Fruit fly (Drosophila melanogaster) whole organism, embryonic: Measurements from ENCODE around the gene CG44000.

Experiments
- ATbp ChIP-seq: fragments of 200-800 bp; sonication (Bioruptor generic); optimal IDR thresholded peaks from 2 replicates; lab custom pipeline; 2017; ENCODE audit warnings: missing biosample characterization, mild to moderate bottlenecking, missing genetic modification characterization, missing genetic modification reagents
- Awh ChIP-seq: fragments of 200-800 bp; sonication (Bioruptor generic); IDR thresholded peaks from 2 replicates; pipeline ENCODE4, ENCODE4 v1.3.6; 2022; ENCODE audit warnings: missing biosample characterization, missing genetic modification characterization
- C15 ChIP-seq: fragments of 200-800 bp; sonication (Bioruptor generic); IDR thresholded peaks from 3 replicates; pipeline ENCODE4 v1.3.6; 2022; ENCODE audit warnings: missing biosample characterization, missing genetic modification characterization
- CG10209 ChIP-seq: fragments of 200-800 bp; sonication (Bioruptor generic); optimal IDR thresholded peaks from 3 replicates; lab custom pipeline; 2017; ENCODE audit warnings: missing biosample characterization, mild to moderate bottlenecking, missing genetic modification characterization, missing genetic modification reagents
- CG10366 ChIP-seq: fragments of 200-800 bp; sonication (Bioruptor generic); IDR thresholded peaks from 2 replicates; pipeline ENCODE4 v1.3.6; 2022; ENCODE audit warnings: missing biosample characterization, missing genetic modification characterization
- CG11085 ChIP-seq: fragments of 200-800 bp; sonication (Bioruptor generic); IDR thresholded peaks from 2 replicates; pipeline ENCODE4 v1.3.6; 2022; ENCODE audit warnings: missing biosample characterization, missing genetic modification characterization
- CG11093 ChIP-seq: fragments of 200-800 bp; sonication (Bioruptor generic); IDR thresholded peaks from 3 replicates; pipeline ENCODE4 v1.3.6; 2022; ENCODE audit warnings: missing biosample characterization, missing genetic modification characterization
- CG13287 ChIP-seq: fragments of 200-800 bp; sonication (Bioruptor generic); IDR thresholded peaks from 2 replicates; pipeline ENCODE4 v1.3.6; 2022; ENCODE audit warnings: missing biosample characterization, missing genetic modification characterization; ENCODE audit not compliant: partially characterized antibody
- CG13624 ChIP-seq: fragments of 200-800 bp; sonication (Bioruptor generic); optimal IDR thresholded peaks from 2 replicates; lab custom pipeline; 2016; ENCODE audit warnings: missing biosample characterization, missing genetic modification characterization
- CG14014 ChIP-seq: fragments of 200-800 bp; sonication (Bioruptor generic); IDR thresholded peaks from 2 replicates; pipeline ENCODE4 v1.3.6; 2022; ENCODE audit warnings: missing biosample characterization, missing genetic modification characterization
- CG15479 ChIP-seq: fragments of 200-800 bp; sonication (Bioruptor generic); optimal IDR thresholded peaks from 3 replicates; lab custom pipeline; 2019; ENCODE audit warnings: missing biosample characterization, mild to moderate bottlenecking, missing genetic modification characterization, moderate library complexity
- CG16813 ChIP-seq: fragments of 200-800 bp; sonication (Bioruptor generic); IDR thresholded peaks from 3 replicates; pipeline ENCODE4 v1.3.6; 2022; ENCODE audit warnings: missing biosample characterization, missing genetic modification characterization; ENCODE audit not compliant: partially characterized antibody
- CG18764 ChIP-seq: fragments of 200-800 bp; sonication (Bioruptor generic); optimal IDR thresholded peaks from 3 replicates; lab custom pipeline; 2016; ENCODE audit warnings: missing biosample characterization, missing genetic modification characterization
- CG30403 ChIP-seq: fragments of 200-800 bp; sonication (Bioruptor generic); optimal IDR thresholded peaks from 3 replicates; lab custom pipeline; 2016; ENCODE audit warnings: missing biosample characterization, missing genetic modification characterization
- CG32532 ChIP-seq: fragments of 200-800 bp; sonication (Bioruptor generic); IDR thresholded peaks from 2 replicates; pipeline ENCODE4 v1.3.6; 2022; ENCODE audit warnings: missing biosample characterization, missing genetic modification characterization
- CG34376 ChIP-seq: fragments of 200-800 bp; sonication (Bioruptor generic); optimal IDR thresholded peaks from 2 replicates; lab custom pipeline; 2018; ENCODE audit warnings: missing biosample characterization, mild to moderate bottlenecking, missing genetic modification characterization
- CG4282 ChIP-seq: fragments of 200-800 bp; sonication (Bioruptor generic); optimal IDR thresholded peaks from 2 replicates; lab custom pipeline; 2016; ENCODE audit warnings: missing biosample characterization, missing genetic modification characterization
- CG8478 ChIP-seq: fragments of >200 bp; optimal IDR thresholded peaks from 2 replicates; lab custom pipeline; 2018
- CG9609 ChIP-seq: fragments of 200-800 bp; sonication (Bioruptor generic); optimal IDR thresholded peaks from 3 replicates; lab custom pipeline; 2016; ENCODE audit warnings: missing biosample characterization, missing genetic modification characterization
- CG9876 ChIP-seq: fragments of 200-800 bp; sonication (Bioruptor generic); optimal IDR thresholded peaks from 2 replicates; lab custom pipeline; 2016; ENCODE audit warnings: missing biosample characterization, missing genetic modification characterization
- CTCF ChIP-seq: fragments of 200-800 bp; sonication (Bioruptor generic); optimal IDR thresholded peaks from 2 replicates; lab custom pipeline; 2017; ENCODE audit warnings: missing biosample characterization, mild to moderate bottlenecking, missing genetic modification characterization, moderate library complexity
- Dek ChIP-seq: fragments of 200-800 bp; sonication (Bioruptor generic); optimal IDR thresholded peaks from 3 replicates; lab custom pipeline; 2019; ENCODE audit warnings: missing biosample characterization, mild to moderate bottlenecking, missing genetic modification characterization, moderate library complexity
- Drgx ChIP-seq: fragments of 200-800 bp; sonication (Bioruptor generic); IDR thresholded peaks from 2 replicates; pipeline ENCODE4 v1.3.6; 2022; ENCODE audit warnings: missing biosample characterization, missing genetic modification characterization
- Ets65A ChIP-seq: fragments of 200-800 bp; sonication (Bioruptor generic); peaks from one replicate; lab custom pipeline; 2016; ENCODE audit warnings: missing biosample characterization, missing genetic modification characterization
- Gsc ChIP-seq: fragments of 200-800 bp; sonication (Bioruptor generic); IDR thresholded peaks from 2 replicates; pipeline ENCODE4 v1.3.6; 2022; ENCODE audit warnings: missing biosample characterization, missing genetic modification characterization
- HLH4C ChIP-seq: fragments of 200-800 bp; sonication (Bioruptor generic); IDR thresholded peaks from 3 replicates; pipeline ENCODE4 v1.3.6; 2022; ENCODE audit warnings: missing biosample characterization, missing genetic modification characterization; ENCODE audit not compliant: partially characterized antibody
- Jarid2 ChIP-seq: fragments of 200-800 bp; sonication (Bioruptor generic); optimal IDR thresholded peaks from 3 replicates; lab custom pipeline; 2017; ENCODE audit warnings: mild to moderate bottlenecking, missing biosample characterization, missing genetic modification reagents, missing genetic modification characterization
- MTF-1 ChIP-seq: fragments of 200-800 bp; sonication (Bioruptor generic); optimal IDR thresholded peaks from 2 replicates; lab custom pipeline; 2018; ENCODE audit warnings: missing biosample characterization, mild to moderate bottlenecking, missing genetic modification characterization, borderline replicate concordance
- Mad ChIP-seq: fragments of 200-800 bp; sonication (Bioruptor generic); optimal IDR thresholded peaks from 2 replicates; lab custom pipeline; 2016; ENCODE audit warnings: missing biosample characterization, missing genetic modification characterization
- Max ChIP-seq: fragments of 200-800 bp; sonication (Bioruptor generic); optimal IDR thresholded peaks from 2 replicates; lab custom pipeline; 2016; ENCODE audit warnings: missing biosample characterization, mild to moderate bottlenecking, missing genetic modification characterization
- NC2β ChIP-seq: fragments of 200-800 bp; sonication (Bioruptor generic); optimal IDR thresholded peaks from 2 replicates; lab custom pipeline; 2016; ENCODE audit warnings: missing biosample characterization, missing genetic modification characterization
- Ptx1 ChIP-seq: fragments of 200-800 bp; sonication (Bioruptor generic); IDR thresholded peaks from 2 replicates; pipeline ENCODE4 v1.3.6; 2022; ENCODE audit warnings: missing biosample characterization, missing genetic modification characterization
- Rx ChIP-seq: fragments of 200-800 bp; sonication (Bioruptor generic); IDR thresholded peaks from 2 replicates; pipeline ENCODE4 v1.3.6; 2022; ENCODE audit warnings: missing biosample characterization, missing genetic modification characterization
- Side ChIP-seq: fragments of 200-800 bp; sonication (Bioruptor generic); optimal IDR thresholded peaks from 2 replicates; lab custom pipeline; 2016; ENCODE audit warnings: missing biosample characterization, missing genetic modification characterization
- Sry-β ChIP-seq: fragments of 200-800 bp; sonication (Bioruptor generic); optimal IDR thresholded peaks from 2 replicates; lab custom pipeline; 2018; ENCODE audit warnings: missing biosample characterization, mild to moderate bottlenecking, missing genetic modification characterization, moderate library complexity
- Ssrp ChIP-seq: fragments of 200-800 bp; sonication (Bioruptor generic); optimal IDR thresholded peaks from 2 replicates; lab custom pipeline; 2018; ENCODE audit warnings: missing biosample characterization, mild to moderate bottlenecking, missing genetic modification characterization, moderate library complexity
- Tbp ChIP-seq: fragments of >200 bp; optimal IDR thresholded peaks from 2 replicates; lab custom pipeline; 2018; ENCODE audit warnings: missing biosample characterization, missing genetic modification characterization
- emc ChIP-seq: fragments of 200-800 bp; sonication (Bioruptor generic); optimal IDR thresholded peaks from 2 replicates; lab custom pipeline; 2016; ENCODE audit warnings: missing biosample characterization, missing genetic modification characterization
- eyg ChIP-seq: fragments of 200-800 bp; sonication (Bioruptor generic); optimal IDR thresholded peaks from 3 replicates; lab custom pipeline; 2016; ENCODE audit warnings: missing biosample characterization, missing genetic modification characterization
- fd102C ChIP-seq: fragments of 200-800 bp; sonication (Bioruptor generic); optimal IDR thresholded peaks from 2 replicates; lab custom pipeline; 2018; ENCODE audit warnings: missing biosample characterization, mild to moderate bottlenecking, missing genetic modification characterization, moderate library complexity
- hbn ChIP-seq: fragments of 200-800 bp; sonication (Bioruptor generic); IDR thresholded peaks from 2 replicates; pipeline ENCODE4 v1.3.6; 2022; ENCODE audit warnings: missing biosample characterization, missing genetic modification characterization; ENCODE audit not compliant: partially characterized antibody
- kay ChIP-seq: fragments of 200-800 bp; sonication (Bioruptor generic); optimal IDR thresholded peaks from 2 replicates; lab custom pipeline; 2016; ENCODE audit warnings: missing biosample characterization, missing genetic modification characterization
- klu ChIP-seq: fragments of 200-800 bp; sonication (Bioruptor generic); IDR thresholded peaks from 2 replicates; pipeline ENCODE4 v1.3.6; 2022; ENCODE audit warnings: missing biosample characterization, missing genetic modification characterization
- repo ChIP-seq: fragments of 200-800 bp; sonication (Bioruptor generic); optimal IDR thresholded peaks from 2 replicates; lab custom pipeline; 2016; ENCODE audit warnings: missing biosample characterization, missing genetic modification characterization
- row ChIP-seq: fragments of 200-800 bp; sonication (Bioruptor generic); IDR thresholded peaks from 3 replicates; pipeline ENCODE4 v1.3.6; 2022; ENCODE audit warnings: missing biosample characterization, missing genetic modification characterization
- shn ChIP-seq: fragments of 200-800 bp; sonication (Bioruptor generic); optimal IDR thresholded peaks from 3 replicates; lab custom pipeline; 2016; ENCODE audit warnings: missing biosample characterization, missing genetic modification characterization
- sna ChIP-seq: fragments of 200-800 bp; sonication (Bioruptor generic); IDR thresholded peaks from 2 replicates; pipeline ENCODE4 v1.3.6; 2022; ENCODE audit warnings: missing biosample characterization, missing genetic modification characterization; ENCODE audit not compliant: partially characterized antibody
- trh ChIP-seq: fragments of 200-800 bp; sonication (Bioruptor generic); optimal IDR thresholded peaks from 2 replicates; lab custom pipeline; 2016; ENCODE audit warnings: missing biosample characterization, missing genetic modification characterization

The CG44000 gene

DNA sequence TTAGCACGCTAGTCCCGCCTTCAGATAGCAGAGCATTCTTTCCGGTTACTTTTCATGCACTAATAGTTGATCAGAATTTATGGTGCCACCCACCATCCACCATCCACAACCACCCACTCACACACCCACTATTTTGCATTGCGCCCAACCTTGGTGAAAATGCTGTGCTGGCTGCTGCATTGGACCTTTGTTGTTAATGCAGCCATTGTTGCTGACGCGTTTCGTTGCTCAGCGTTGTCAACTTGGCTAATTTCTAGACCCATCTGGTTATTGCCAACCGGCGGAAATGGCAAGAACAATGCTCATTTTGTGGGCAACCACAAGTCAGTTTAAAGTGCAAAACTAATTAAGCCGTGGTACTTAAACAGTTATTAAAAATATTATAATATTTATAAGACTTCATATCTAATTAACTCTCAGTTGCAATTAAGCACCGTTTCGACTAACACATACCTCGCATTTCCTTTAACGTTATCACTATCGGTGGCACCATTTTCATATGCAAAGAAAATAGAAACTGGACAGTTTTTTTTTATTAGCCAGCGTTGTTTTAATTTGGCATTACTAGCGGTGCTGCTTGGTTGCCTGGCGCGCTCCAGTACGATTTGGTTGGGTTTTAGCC lies 45.7 kb downstream of the CG44000 start (continued):
- TF ChIP-seq Mad (no peak), CG13287 (peak; percentile 21; the same call in 1 of the 2 replicates), sna (0 out of 2 replicates have a peak, but pooled peaks have one; percentile 54), Awh (GFP tag; lab: Robert Waterston, UW) (no peak), C15 (GFP tag; lab: Robert Waterston, UW) (no peak), CG16813 (GFP tag; lab: Robert Waterston, UW) (peak; percentile 69), Side (GFP tag; lab: Kevin White, UChicago) (no peak), Tbp (GFP tag; lab: Kevin White, UChicago) (no peak), Max (GFP tag; lab: Kevin White, UChicago) (no peak), Jarid2 (no peak), MTF-1 (GFP tag; lab: Kevin White, UChicago) (no peak), CG9876 (GFP tag; lab: Kevin White, UChicago) (no peak), hbn (GFP tag; lab: Robert Waterston, UW) (no peak), HLH4C (GFP tag; lab: Robert Waterston, UW) (peak; percentile 87), NC2β (GFP tag; lab: Kevin White, UChicago) (no peak), CG8478 (lab: Kevin White, UChicago) (no peak)
- TF ChIP-seq, all 482 proteins: peak for 19

dm6 chr2L:5089642-5090041 lies 46.6 kb downstream of the CG44000 start:
- TF ChIP-seq fd102C (no peak), repo (GFP tag; lab: Kevin White, UChicago) (no peak)

- peak; percentile 44; the same call in 1 of the 2 replicates for TF ChIP-seq Drgx (GFP tag; lab: Robert Waterston, UW)
- TF ChIP-seq CG10366 (GFP tag; lab: Robert Waterston, UW) = peak; percentile 7; the same call in 1 of the 2 replicates
- no peak for TF ChIP-seq CG13624 (GFP tag; lab: Kevin White, UChicago)
Measured at dm6 chr2L:5090352-5090751, 47.3 kb downstream of the CG44000 start.

DNA sequence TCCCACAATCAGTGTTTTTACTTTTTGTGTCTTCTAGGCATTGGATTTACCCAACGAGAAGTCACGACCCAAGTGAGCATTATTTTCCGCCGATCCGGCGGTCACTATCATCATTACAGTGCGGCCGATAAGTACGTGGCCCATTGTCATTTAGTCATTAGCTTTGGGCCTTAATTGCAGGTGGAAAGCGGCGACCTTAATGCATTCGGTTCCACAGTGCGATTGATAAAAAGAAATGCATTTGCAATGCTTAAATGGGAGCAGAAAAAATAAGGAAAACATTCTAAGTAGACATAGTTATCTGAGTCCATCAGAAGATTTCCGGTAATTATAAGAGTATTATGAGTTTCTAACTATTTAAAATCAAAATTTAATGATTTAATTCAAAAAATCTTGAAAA lies 49.1 kb downstream of the CG44000 start:
- TF ChIP-seq CG30403 (GFP tag; lab: Kevin White, UChicago) (no peak), eyg (no peak), CG4282 (GFP tag; lab: Kevin White, UChicago) (no peak), CG15479 (no peak), shn (no peak), Ptx1 (GFP tag; lab: Robert Waterston, UW) (peak; percentile 21; the same call in 1 of the 2 replicates), emc (no peak), CG9609 (GFP tag; lab: Kevin White, UChicago) (no peak), CG11093 (no peak), Ssrp (tag; lab: Kevin White, UChicago) (no peak), ATbp (GFP tag; lab: Kevin White, UChicago) (no peak), Sry-β (GFP tag; lab: Kevin White, UChicago) (no peak), Dek (tag; lab: Kevin White, UChicago) (peak; percentile 4), Ets65A (GFP tag; lab: Kevin White, UChicago) (peak; percentile 6), CG14014 (GFP tag; lab: Robert Waterston, UW) (0 out of 2 replicates have a peak, but pooled peaks have one; percentile 17), klu (no peak), CG10209 (GFP tag; lab: Kevin White, UChicago) (no peak), CG11085 (GFP tag; lab: Robert Waterston, UW) (no peak), CTCF (GFP tag; lab: Kevin White, UChicago) (no peak), kay (GFP tag; lab: Kevin White, UChicago) (no peak), CG13624 (GFP tag; lab: Kevin White, UChicago) (no peak), Rx (no peak), row (GFP tag; lab: Robert Waterston, UW) (peak; percentile 26; the same call in 1 of the 3 replicates), CG32532 (GFP tag; lab: Robert Waterston, UW) (peak; percentile 32), trh (no peak), CG18764 (GFP tag; lab: Kevin White, UChicago) (no peak), Gsc (GFP tag; lab: Robert Waterston, UW) (no peak), CG34376 (GFP tag; lab: Kevin White, UChicago) (peak; percentile 77)
